Fruit fly (Drosophila melanogaster) whole organism, embryonic: Measurements from ENCODE around the gene TrpRS.

ENCODE experiments used
- Blimp-1 ChIP-seq: fragments of 200-800 bp; sonication (Bioruptor generic); optimal IDR thresholded peaks from 3 replicates; lab custom pipeline; 2018; ENCODE audit warnings: missing biosample characterization, missing genetic modification characterization, mild to moderate bottlenecking, moderate library complexity, missing genetic modification reagents
- CG10267 ChIP-seq: fragments of 200-800 bp; sonication (Bioruptor generic); optimal IDR thresholded peaks from 2 replicates; lab custom pipeline; 2018; ENCODE audit warnings: missing biosample characterization, mild to moderate bottlenecking, missing genetic modification characterization, moderate library complexity
- CG10565 ChIP-seq: fragments of 200-800 bp; sonication (Bioruptor generic); optimal IDR thresholded peaks from 3 replicates; lab custom pipeline; 2016; ENCODE audit warnings: missing biosample characterization, mild to moderate bottlenecking, missing genetic modification characterization
- CG11093 ChIP-seq: fragments of 200-800 bp; sonication (Bioruptor generic); IDR thresholded peaks from 3 replicates; pipeline ENCODE4 v1.3.6; 2022; ENCODE audit warnings: missing biosample characterization, missing genetic modification characterization
- CG12155 ChIP-seq: fragments of 200-800 bp; sonication (Bioruptor generic); optimal IDR thresholded peaks from 3 replicates; lab custom pipeline; 2016; ENCODE audit warnings: missing biosample characterization, missing genetic modification characterization
- CG12942 ChIP-seq: fragments of 200-800 bp; sonication (Bioruptor generic); optimal IDR thresholded peaks from 3 replicates; lab custom pipeline; 2016; ENCODE audit warnings: missing biosample characterization, missing genetic modification characterization
- CG13424 ChIP-seq: fragments of 200-800 bp; sonication (Bioruptor generic); optimal IDR thresholded peaks from 2 replicates; lab custom pipeline; 2019; ENCODE audit warnings: missing biosample characterization, mild to moderate bottlenecking, missing genetic modification characterization, moderate library complexity
- CG13775 ChIP-seq: fragments of 200-800 bp; sonication (Bioruptor generic); optimal IDR thresholded peaks from 3 replicates; lab custom pipeline; 2017; ENCODE audit warnings: missing biosample characterization, mild to moderate bottlenecking, missing genetic modification characterization
- CG14441 ChIP-seq: fragments of 200-800 bp; sonication (Bioruptor generic); IDR thresholded peaks from 2 replicates; pipeline ENCODE4 v1.3.6; 2022; ENCODE audit warnings: missing biosample characterization, missing genetic modification characterization
- CG15514 ChIP-seq: fragments of 200-800 bp; sonication (Bioruptor generic); optimal IDR thresholded peaks from 3 replicates; lab custom pipeline; 2017; ENCODE audit warnings: missing biosample characterization, missing genetic modification characterization, mild to moderate bottlenecking, moderate library complexity, missing genetic modification reagents
- CG1603 ChIP-seq: fragments of 200-800 bp; sonication (Bioruptor generic); optimal IDR thresholded peaks from 2 replicates; lab custom pipeline; 2019; ENCODE audit warnings: missing biosample characterization, mild to moderate bottlenecking, missing genetic modification characterization, moderate library complexity
- CG17568 ChIP-seq: fragments of 200-800 bp; sonication (Bioruptor generic); optimal IDR thresholded peaks from 2 replicates; lab custom pipeline; 2018; ENCODE audit warnings: missing biosample characterization, mild to moderate bottlenecking, missing genetic modification characterization, moderate library complexity
- CG1792 ChIP-seq: fragments of 200-800 bp; sonication (Bioruptor generic); optimal IDR thresholded peaks from 2 replicates; lab custom pipeline; 2016; ENCODE audit warnings: missing biosample characterization, missing genetic modification characterization
- CG33557 ChIP-seq: fragments of 200-800 bp; sonication (Bioruptor generic); optimal IDR thresholded peaks from 2 replicates; lab custom pipeline; 2019; ENCODE audit warnings: missing biosample characterization, mild to moderate bottlenecking, missing genetic modification characterization, moderate library complexity
- CG3847 ChIP-seq: fragments of 200-800 bp; sonication (Bioruptor generic); IDR thresholded peaks from 2 replicates; pipeline ENCODE4 v1.3.6; 2022; ENCODE audit warnings: missing biosample characterization, missing genetic modification characterization
- CG4360 ChIP-seq: fragments of 200-800 bp; sonication (Bioruptor generic); IDR thresholded peaks from 2 replicates; pipeline ENCODE4 v1.3.6; 2022; ENCODE audit warnings: missing biosample characterization, missing genetic modification characterization
- CG4424 ChIP-seq: fragments of 200-800 bp; sonication (Bioruptor generic); optimal IDR thresholded peaks from 3 replicates; lab custom pipeline; 2016; ENCODE audit warnings: missing biosample characterization, missing genetic modification characterization
- CG5953 ChIP-seq: fragments of 200-800 bp; sonication (Bioruptor generic); IDR thresholded peaks from 2 replicates; pipeline ENCODE4 v1.3.6; 2022; ENCODE audit warnings: missing biosample characterization, missing genetic modification characterization
- CG7372 ChIP-seq: fragments of 200-800 bp; sonication (Bioruptor generic); IDR thresholded peaks from 2 replicates; pipeline ENCODE4 v1.3.6; 2022; ENCODE audit warnings: missing biosample characterization, missing genetic modification characterization
- CG7963 ChIP-seq: fragments of 200-800 bp; sonication (Bioruptor generic); IDR thresholded peaks from 3 replicates; pipeline ENCODE4 v1.3.6; 2022; ENCODE audit warnings: missing biosample characterization, missing genetic modification characterization; ENCODE audit not compliant: partially characterized antibody
- CG9727 ChIP-seq: fragments of 200-800 bp; sonication (Bioruptor generic); optimal IDR thresholded peaks from 3 replicates; lab custom pipeline; 2017; ENCODE audit warnings: missing biosample characterization, mild to moderate bottlenecking, missing genetic modification characterization
- CG9932 ChIP-seq: fragments of 200-800 bp; sonication (Bioruptor generic); IDR thresholded peaks from 2 replicates; pipeline ENCODE4 v1.3.6; 2022; ENCODE audit warnings: missing biosample characterization, missing genetic modification characterization
- Dad ChIP-seq: fragments of 200-800 bp; sonication (Bioruptor generic); optimal IDR thresholded peaks from 3 replicates; lab custom pipeline; 2016; ENCODE audit warnings: missing biosample characterization, missing genetic modification characterization
- HmgZ ChIP-seq: fragments of 200-800 bp; sonication (Bioruptor generic); optimal IDR thresholded peaks from 2 replicates; lab custom pipeline; 2018; ENCODE audit warnings: missing biosample characterization, mild to moderate bottlenecking, missing genetic modification characterization
- Med ChIP-seq: fragments of 200-800 bp; sonication (Bioruptor generic); peaks from one replicate; lab custom pipeline; 2016; ENCODE audit warnings: missing biosample characterization, missing genetic modification characterization, mild to moderate bottlenecking, inconsistent platforms, moderate library complexity
- Meics ChIP-seq: fragments of 200-800 bp; sonication (Bioruptor generic); optimal IDR thresholded peaks from 2 replicates; lab custom pipeline; 2017; ENCODE audit warnings: missing biosample characterization, mild to moderate bottlenecking, missing genetic modification characterization
- Myb ChIP-seq: fragments of 200-800 bp; sonication (Bioruptor generic); optimal IDR thresholded peaks from 2 replicates; lab custom pipeline; 2016; ENCODE audit warnings: missing biosample characterization, missing genetic modification characterization
- NFAT ChIP-seq: fragments of 200-800 bp; sonication (Bioruptor generic); IDR thresholded peaks from 2 replicates; pipeline ENCODE4 v1.3.6; 2022; ENCODE audit warnings: missing biosample characterization, missing genetic modification characterization
- Neu2 ChIP-seq: fragments of 200-800 bp; sonication (Bioruptor generic); optimal IDR thresholded peaks from 3 replicates; lab custom pipeline; 2016; ENCODE audit warnings: missing biosample characterization, missing genetic modification characterization, borderline replicate concordance
- Poxn ChIP-seq: fragments of 200-800 bp; sonication (Bioruptor generic); IDR thresholded peaks from 2 replicates; pipeline ENCODE4 v1.3.6; 2022; ENCODE audit warnings: missing biosample characterization, missing genetic modification characterization
- Spps ChIP-seq: fragments of 200-800 bp; sonication (Bioruptor generic); optimal IDR thresholded peaks from 2 replicates; lab custom pipeline; 2018; ENCODE audit warnings: missing biosample characterization, mild to moderate bottlenecking, missing genetic modification characterization
- Sry-β ChIP-seq: fragments of 200-800 bp; sonication (Bioruptor generic); optimal IDR thresholded peaks from 2 replicates; lab custom pipeline; 2018; ENCODE audit warnings: missing biosample characterization, mild to moderate bottlenecking, missing genetic modification characterization, moderate library complexity
- bbx ChIP-seq: fragments of 200-800 bp; sonication (Bioruptor generic); IDR thresholded peaks from 2 replicates; pipeline ENCODE4 v1.3.6; 2022; ENCODE audit warnings: missing biosample characterization, missing genetic modification characterization; ENCODE audit not compliant: partially characterized antibody
- crol ChIP-seq: fragments of 200-800 bp; sonication (Bioruptor generic); IDR thresholded peaks from 2 replicates; pipeline ENCODE4 v1.3.6; 2022; ENCODE audit warnings: missing biosample characterization, missing genetic modification characterization
- eve ChIP-seq, 2 experiments: fragments of >200 bp; optimal IDR thresholded peaks; 2 replicates each; lab custom pipeline; 2017; ENCODE audit warnings: missing biosample characterization in 2 of 2, missing genetic modification characterization in 2 of 2
- fd3F ChIP-seq: fragments of 200-800 bp; sonication (Bioruptor generic); optimal IDR thresholded peaks from 2 replicates; lab custom pipeline; 2018; ENCODE audit warnings: missing biosample characterization, mild to moderate bottlenecking, missing genetic modification characterization, moderate library complexity
- hbn ChIP-seq: fragments of 200-800 bp; sonication (Bioruptor generic); IDR thresholded peaks from 2 replicates; pipeline ENCODE4 v1.3.6; 2022; ENCODE audit warnings: missing biosample characterization, missing genetic modification characterization; ENCODE audit not compliant: partially characterized antibody
- lab ChIP-seq: fragments of 200-800 bp; sonication (Bioruptor generic); optimal IDR thresholded peaks from 3 replicates; lab custom pipeline; 2017; ENCODE audit warnings: missing biosample characterization, missing genetic modification characterization, mild to moderate bottlenecking, moderate library complexity, missing genetic modification reagents
- maf-S ChIP-seq: fragments of 200-800 bp; sonication (Bioruptor generic); optimal IDR thresholded peaks from 2 replicates; lab custom pipeline; 2016; ENCODE audit warnings: missing biosample characterization, missing genetic modification characterization
- nmo ChIP-seq: fragments of 200-800 bp; sonication (Bioruptor generic); optimal IDR thresholded peaks from 2 replicates; lab custom pipeline; 2018; ENCODE audit warnings: missing biosample characterization, mild to moderate bottlenecking, missing genetic modification characterization, moderate library complexity
- odd ChIP-seq: fragments of 200-800 bp; sonication (Bioruptor generic); optimal IDR thresholded peaks from 2 replicates; lab custom pipeline; 2017; ENCODE audit warnings: missing biosample characterization, mild to moderate bottlenecking, missing genetic modification characterization
- onecut ChIP-seq: fragments of 200-800 bp; sonication (Bioruptor generic); IDR thresholded peaks from 2 replicates; pipeline ENCODE4 v1.3.6; 2022; ENCODE audit warnings: missing biosample characterization, missing genetic modification characterization
- phol ChIP-seq: fragments of 200-800 bp; sonication (Bioruptor generic); optimal IDR thresholded peaks from 3 replicates; lab custom pipeline; 2018; ENCODE audit warnings: missing biosample characterization, mild to moderate bottlenecking, missing genetic modification characterization, moderate library complexity
- pros ChIP-seq: fragments of 200-800 bp; sonication (Bioruptor generic); optimal IDR thresholded peaks from 3 replicates; lab custom pipeline; 2019; ENCODE audit warnings: missing biosample characterization, mild to moderate bottlenecking, missing genetic modification characterization, moderate library complexity
- sna ChIP-seq: fragments of 200-800 bp; sonication (Bioruptor generic); IDR thresholded peaks from 2 replicates; pipeline ENCODE4 v1.3.6; 2022; ENCODE audit warnings: missing biosample characterization, missing genetic modification characterization; ENCODE audit not compliant: partially characterized antibody
- so ChIP-seq: fragments of 200-800 bp; sonication (Bioruptor generic); IDR thresholded peaks from 3 replicates; pipeline ENCODE4 v1.3.6; 2022; ENCODE audit warnings: missing biosample characterization, missing genetic modification characterization
- stwl ChIP-seq: fragments of 200-800 bp; sonication (Bioruptor generic); optimal IDR thresholded peaks from 3 replicates; lab custom pipeline; 2018; ENCODE audit warnings: missing biosample characterization, mild to moderate bottlenecking, missing genetic modification characterization, moderate library complexity
- twi ChIP-seq: fragments of 200-800 bp; optimal IDR thresholded peaks from 2 replicates; lab custom pipeline; 2019; ENCODE audit warnings: missing biosample characterization, mild to moderate bottlenecking, missing genetic modification characterization, moderate library complexity
- vfl ChIP-seq: fragments of 200-800 bp; sonication (Bioruptor generic); optimal IDR thresholded peaks from 2 replicates; lab custom pipeline; 2016; ENCODE audit warnings: missing biosample characterization, missing genetic modification characterization
- yki ChIP-seq: fragments of >200 bp; optimal IDR thresholded peaks from 3 replicates; lab custom pipeline; 2018
- zen ChIP-seq: fragments of 200-800 bp; sonication (Bioruptor generic); optimal IDR thresholded peaks from 3 replicates; lab custom pipeline; 2018; ENCODE audit warnings: missing biosample characterization, mild to moderate bottlenecking, missing genetic modification characterization, moderate library complexity

Gene TrpRS

dm6 chr3R:9266765-9267164 is at the start of gene TrpRS, which contains the start of gene Vps16A (continued):
- TF ChIP-seq CG15514, result peak; percentile 62
- TF ChIP-seq CG3847 (GFP tag; lab: Robert Waterston, UW), result peak; percentile 57
- TF ChIP-seq CG12155 (GFP tag; lab: Kevin White, UChicago), result no peak
- peak; percentile 57 for TF ChIP-seq nmo (GFP tag; lab: Kevin White, UChicago)
- peak; percentile 37; the same call in 1 of the 2 replicates for TF ChIP-seq CG9932 (GFP tag; lab: Robert Waterston, UW)
- TF ChIP-seq CG4360, result no peak
- TF ChIP-seq twi (tag; lab: Kevin White, UChicago), result no peak
- no peak for TF ChIP-seq so (GFP tag; lab: Robert Waterston, UW)
- no peak for TF ChIP-seq Sry-β
- TF ChIP-seq CG7372, result no peak
- no peak for TF ChIP-seq CG5953 (GFP tag; lab: Robert Waterston, UW)
- TF ChIP-seq phol (tag; lab: Kevin White, UChicago), result peak; percentile 35
- TF ChIP-seq CG1792, result no peak
- no peak for TF ChIP-seq Med (GFP tag; lab: Kevin White, UChicago)
- no peak for TF ChIP-seq fd3F (GFP tag; lab: Kevin White, UChicago)
- TF ChIP-seq hbn (GFP tag; lab: Robert Waterston, UW), result peak; percentile 97
- no peak for TF ChIP-seq CG17568 (GFP tag; lab: Kevin White, UChicago)
- TF ChIP-seq CG13775 (GFP tag; lab: Kevin White, UChicago), result no peak
- no peak for TF ChIP-seq odd (GFP tag; lab: Kevin White, UChicago)
- TF ChIP-seq CG10565, result no peak
- no peak for TF ChIP-seq Poxn (GFP tag; lab: Robert Waterston, UW)
- TF ChIP-seq lab (GFP tag; lab: Kevin White, UChicago), result no peak
- TF ChIP-seq CG14441, result no peak
- TF ChIP-seq CG1603 (tag; lab: Kevin White, UChicago), result peak; percentile 88
- no peak for TF ChIP-seq vfl (GFP tag; lab: Kevin White, UChicago)
- peak; percentile 98 for TF ChIP-seq sna (GFP tag; lab: Robert Waterston, UW)
- peak; percentile 22 for TF ChIP-seq CG33557 (GFP tag; lab: Kevin White, UChicago)
- no peak for TF ChIP-seq CG11093
- no peak for TF ChIP-seq Spps (tag; lab: Kevin White, UChicago)
- TF ChIP-seq onecut (GFP tag; lab: Robert Waterston, UW), result peak; percentile 46; the same call in 1 of the 2 replicates
- TF ChIP-seq HmgZ, result peak; percentile 77
- no peak for TF ChIP-seq maf-S (GFP tag; lab: Kevin White, UChicago)
- TF ChIP-seq CG7963 (GFP tag; lab: Robert Waterston, UW), result peak; percentile 98
- no peak for TF ChIP-seq Blimp-1 (GFP tag; lab: Kevin White, UChicago)
- TF ChIP-seq Dad, result no peak
- TF ChIP-seq stwl, result peak; percentile 96
- TF ChIP-seq Meics (GFP tag; lab: Kevin White, UChicago), result no peak
- no peak for TF ChIP-seq yki
- TF ChIP-seq eve (GFP tag; optimal IDR thresholded peaks at IDR 0.05; lab: Kevin White, UChicago), result no peak
- peak; percentile 51 for TF ChIP-seq CG10267 (tag; lab: Kevin White, UChicago)
- no peak for TF ChIP-seq Neu2 (GFP tag; lab: Kevin White, UChicago)
- no peak for TF ChIP-seq pros (GFP tag; lab: Kevin White, UChicago)
- TF ChIP-seq Myb (GFP tag; lab: Kevin White, UChicago), result peak; percentile 12
- no peak for TF ChIP-seq CG12942 (GFP tag; lab: Kevin White, UChicago)
- peak; percentile 5 for TF ChIP-seq CG13424 (tag; lab: Kevin White, UChicago)
- TF ChIP-seq bbx (GFP tag; lab: Robert Waterston, UW), result peak; percentile 99
- no peak for TF ChIP-seq CG4424 (GFP tag; lab: Kevin White, UChicago)
- TF ChIP-seq zen (tag; lab: Kevin White, UChicago), result peak; percentile 69
- TF ChIP-seq NFAT, result no peak
- no peak for TF ChIP-seq CG9727 (GFP tag; lab: Kevin White, UChicago)
- TF ChIP-seq crol (GFP tag; lab: Robert Waterston, UW), result no peak
